ENCODE assay signal across 2 fruit fly cellular contexts in genomic region chr2L:9438227-9438626, dm6.
A peak's percentile ranks its signal among the peaks of the same experiment; 100 is the strongest.
TF ChIP-seq lines count a peak whose summit lies in the region.

No protein-coding gene starts in this region.

TF ChIP-seq in whole organism, embryonic, 481 proteins besides CTCF, POLR2A, EP300 and RAD21 (continued from another document and continues in another):
- TF ChIP-seq mirr (GFP tag; optimal IDR thresholded peaks at IDR 0.05; lab: Kevin White, UChicago) (no peak), zen2 (GFP tag; IDR thresholded peaks at IDR 0.05; lab: Robert Waterston, UW; ENCODE audit: partially characterized antibody) (no peak), CG15601 (tag; optimal IDR thresholded peaks at IDR 0.05; lab: Kevin White, UChicago) (no peak), Ets65A (GFP tag; lab: Kevin White, UChicago) (peak; percentile 81), Mrtf (GFP tag; IDR thresholded peaks at IDR 0.05; lab: Robert Waterston, UW) (no peak), caup (GFP tag; optimal IDR thresholded peaks at IDR 0.05; lab: Kevin White, UChicago; ENCODE audit: severe bottlenecking) (no peak), Elba2 (GFP tag; optimal IDR thresholded peaks at IDR 0.05; lab: Kevin White, UChicago) (no peak), sug (tag; optimal IDR thresholded peaks at IDR 0.05; lab: Kevin White, UChicago) (no peak), unc-4 (GFP tag; IDR thresholded peaks at IDR 0.05; lab: Robert Waterston, UW; ENCODE audit: partially characterized antibody) (no peak), ase (GFP tag; IDR thresholded peaks at IDR 0.05; lab: Robert Waterston, UW) (no peak), Adf1 (GFP tag; IDR thresholded peaks at IDR 0.05; lab: Robert Waterston, UW) (no peak), rib (GFP tag; IDR thresholded peaks at IDR 0.05; lab: Robert Waterston, UW) (no peak), CG12071 (GFP tag; optimal IDR thresholded peaks at IDR 0.05; lab: Kevin White, UChicago) (no peak), lov (optimal IDR thresholded peaks at IDR 0.05; lab: Kevin White, UChicago) (no peak), lov (GFP tag; IDR thresholded peaks at IDR 0.05; lab: Robert Waterston, UW) (no peak), Atf-2 (GFP tag; optimal IDR thresholded peaks at IDR 0.05; lab: Kevin White, UChicago) (no peak), CG17328 (GFP tag; IDR thresholded peaks at IDR 0.05; lab: Robert Waterston, UW) (no peak), Sox100B (GFP tag; optimal IDR thresholded peaks at IDR 0.05; lab: Kevin White, UChicago) (no peak), bsh (GFP tag; optimal IDR thresholded peaks at IDR 0.05; lab: Kevin White, UChicago) (no peak), pros (GFP tag; optimal IDR thresholded peaks at IDR 0.05; lab: Kevin White, UChicago) (no peak), pb (GFP tag; optimal IDR thresholded peaks at IDR 0.05; lab: Kevin White, UChicago) (no peak), Poxn (GFP tag; IDR thresholded peaks at IDR 0.05; lab: Robert Waterston, UW) (no peak), CG16863 (GFP tag; optimal IDR thresholded peaks at IDR 0.05; lab: Kevin White, UChicago) (no peak), kah (GFP tag; optimal IDR thresholded peaks at IDR 0.05; lab: Kevin White, UChicago) (no peak), dysf (GFP tag; IDR thresholded peaks at IDR 0.05; lab: Robert Waterston, UW) (no peak), run (tag; optimal IDR thresholded peaks at IDR 0.05; lab: Kevin White, UChicago) (no peak), lab (GFP tag; optimal IDR thresholded peaks at IDR 0.05; lab: Kevin White, UChicago) (peak; percentile 14), fd64A (GFP tag; optimal IDR thresholded peaks at IDR 0.05; lab: Kevin White, UChicago) (no peak), bbx (GFP tag; IDR thresholded peaks at IDR 0.05; lab: Robert Waterston, UW; ENCODE audit: partially characterized antibody) (no peak), CG2712 (tag; optimal IDR thresholded peaks at IDR 0.05; lab: Kevin White, UChicago) (no peak), CG14441 (GFP tag; IDR thresholded peaks at IDR 0.05; lab: Robert Waterston, UW) (no peak), CG12236 (GFP tag; optimal IDR thresholded peaks at IDR 0.05; lab: Kevin White, UChicago) (no peak), Deaf1 (tag; optimal IDR thresholded peaks at IDR 0.05; lab: Kevin White, UChicago) (no peak), CG34376 (GFP tag; optimal IDR thresholded peaks at IDR 0.05; lab: Kevin White, UChicago) (no peak), CG12391 (tag; optimal IDR thresholded peaks at IDR 0.05; lab: Kevin White, UChicago) (no peak), CG6854 (GFP tag; optimal IDR thresholded peaks at IDR 0.05; lab: Kevin White, UChicago) (no peak), trem (tag; optimal IDR thresholded peaks at IDR 0.05; lab: Kevin White, UChicago) (no peak), Lhr (GFP tag; optimal IDR thresholded peaks at IDR 0.05; lab: Kevin White, UChicago) (no peak), CG4820 (GFP tag; optimal IDR thresholded peaks at IDR 0.05; lab: Kevin White, UChicago) (no peak), CG13775 (GFP tag; optimal IDR thresholded peaks at IDR 0.05; lab: Kevin White, UChicago) (no peak), gsb-n (tag; optimal IDR thresholded peaks at IDR 0.05; lab: Kevin White, UChicago) (no peak), Rfx (GFP tag; IDR thresholded peaks at IDR 0.05; lab: Robert Waterston, UW) (peak; percentile 55), emc (GFP tag; optimal IDR thresholded peaks at IDR 0.05; lab: Kevin White, UChicago) (no peak), Nf-YC (tag; optimal IDR thresholded peaks at IDR 0.05; lab: Kevin White, UChicago) (no peak), eve (GFP tag; optimal IDR thresholded peaks at IDR 0.05; lab: Kevin White, UChicago) (no peak), BEAF-32 (GFP tag; optimal IDR thresholded peaks at IDR 0.05; lab: Kevin White, UChicago) (no peak), CG17385 (GFP tag; optimal IDR thresholded peaks at IDR 0.05; lab: Kevin White, UChicago) (no peak), Dbx (GFP tag; IDR thresholded peaks at IDR 0.05; lab: Robert Waterston, UW) (no peak), CG14860 (GFP tag; IDR thresholded peaks at IDR 0.05; lab: Robert Waterston, UW; ENCODE audit: partially characterized antibody) (no peak), chm (GFP tag; IDR thresholded peaks at IDR 0.05; lab: Robert Waterston, UW) (no peak), ro (GFP tag; IDR thresholded peaks at IDR 0.05; lab: Robert Waterston, UW) (no peak), crc (GFP tag; optimal IDR thresholded peaks at IDR 0.05; lab: Kevin White, UChicago) (no peak), Drgx (GFP tag; IDR thresholded peaks at IDR 0.05; lab: Robert Waterston, UW) (0 out of 2 replicates have a peak, but pooled peaks have one; percentile 31), pzg (GFP tag; optimal IDR thresholded peaks at IDR 0.05; lab: Kevin White, UChicago) (no peak), CG30431 (GFP tag; optimal IDR thresholded peaks at IDR 0.05; lab: Kevin White, UChicago) (no peak), D19A (tag; optimal IDR thresholded peaks at IDR 0.05; lab: Kevin White, UChicago) (peak; percentile 86), pum (GFP tag; optimal IDR thresholded peaks at IDR 0.05; lab: Kevin White, UChicago) (no peak), CG1603 (tag; optimal IDR thresholded peaks at IDR 0.05; lab: Kevin White, UChicago) (peak; percentile 7), shn (GFP tag; optimal IDR thresholded peaks at IDR 0.05; lab: Kevin White, UChicago) (no peak), CG42726 (GFP tag; IDR thresholded peaks at IDR 0.05; lab: Robert Waterston, UW; ENCODE audit: partially characterized antibody) (no peak), nerfin-1 (tag; optimal IDR thresholded peaks at IDR 0.05; lab: Kevin White, UChicago) (peak; percentile 62), fd3F (GFP tag; optimal IDR thresholded peaks at IDR 0.05; lab: Kevin White, UChicago) (no peak), CG6689 (GFP tag; IDR thresholded peaks at IDR 0.05; lab: Robert Waterston, UW) (no peak), Asciz (GFP tag; optimal IDR thresholded peaks at IDR 0.05; lab: Kevin White, UChicago) (no peak), CG11723 (GFP tag; optimal IDR thresholded peaks at IDR 0.05; lab: Kevin White, UChicago) (no peak), amos (GFP tag; IDR thresholded peaks at IDR 0.05; lab: Robert Waterston, UW; ENCODE audit: partially characterized antibody) (no peak), knrl (GFP tag; IDR thresholded peaks at IDR 0.05; lab: Robert Waterston, UW; ENCODE audit: partially characterized antibody) (no peak), BtbVII (GFP tag; optimal IDR thresholded peaks at IDR 0.05; lab: Kevin White, UChicago) (no peak), D19B (GFP tag; optimal IDR thresholded peaks at IDR 0.05; lab: Kevin White, UChicago) (no peak), Chrac-16 (GFP tag; optimal IDR thresholded peaks at IDR 0.05; lab: Kevin White, UChicago) (no peak)

TF ChIP-seq in whole organism, prepupa, 60 proteins besides CTCF, POLR2A, EP300 and RAD21 (continued from another document):
- TF ChIP-seq Sox102F (GFP tag; optimal IDR thresholded peaks at IDR 0.05; lab: Kevin White, UChicago), result peak; percentile 72
- peak; percentile 42 for TF ChIP-seq CG32006 (GFP tag; optimal IDR thresholded peaks at IDR 0.05; lab: Kevin White, UChicago)
- peak; percentile 55 for TF ChIP-seq OdsH (GFP tag; optimal IDR thresholded peaks at IDR 0.05; lab: Kevin White, UChicago)
- TF ChIP-seq CG3919 (GFP tag; optimal IDR thresholded peaks at IDR 0.05; lab: Kevin White, UChicago), result peak; percentile 29
- TF ChIP-seq CG34406 (GFP tag; optimal IDR thresholded peaks at IDR 0.05; lab: Kevin White, UChicago), result peak; percentile 39
- peak; percentile 38 for TF ChIP-seq acj6 (GFP tag; optimal IDR thresholded peaks at IDR 0.05; lab: Kevin White, UChicago)
- TF ChIP-seq fd59A (GFP tag; optimal IDR thresholded peaks at IDR 0.05; lab: Kevin White, UChicago), result no peak
- TF ChIP-seq CG31627 (GFP tag; optimal IDR thresholded peaks at IDR 0.05; lab: Kevin White, UChicago), result peak; percentile 79
- peak; percentile 36 for TF ChIP-seq Eip75B (GFP tag; optimal IDR thresholded peaks at IDR 0.05; lab: Kevin White, UChicago)
- TF ChIP-seq fkh (GFP tag; optimal IDR thresholded peaks at IDR 0.05; lab: Kevin White, UChicago), result no peak
- peak; percentile 21 for TF ChIP-seq CG3032 (tag; optimal IDR thresholded peaks at IDR 0.05; lab: Kevin White, UChicago)
- TF ChIP-seq Sox14 (GFP tag; optimal IDR thresholded peaks at IDR 0.05; lab: Kevin White, UChicago), result peak; percentile 26
- TF ChIP-seq CG6808 (GFP tag; optimal IDR thresholded peaks at IDR 0.05; lab: Kevin White, UChicago), result no peak
- no peak for TF ChIP-seq fd85E (GFP tag; optimal IDR thresholded peaks at IDR 0.05; lab: Kevin White, UChicago)
- TF ChIP-seq CG6792 (GFP tag; optimal IDR thresholded peaks at IDR 0.05; lab: Kevin White, UChicago), result peak; percentile 54
- TF ChIP-seq Eip78C (GFP tag; lab: Kevin White, UChicago), result peak; percentile 84
- no peak for TF ChIP-seq CG8632 (GFP tag; optimal IDR thresholded peaks at IDR 0.05; lab: Kevin White, UChicago)
- TF ChIP-seq Met (GFP tag; optimal IDR thresholded peaks at IDR 0.05; lab: Kevin White, UChicago), result peak; percentile 58
- peak; percentile 21 for TF ChIP-seq vri (GFP tag; optimal IDR thresholded peaks at IDR 0.05; lab: Kevin White, UChicago)
- TF ChIP-seq CG11294 (GFP tag; IDR thresholded peaks at IDR 0.05; lab: Robert Waterston, UW), result peak; percentile 46; the same call in 1 of the 2 replicates
- TF ChIP-seq CG8319 (GFP tag; optimal IDR thresholded peaks at IDR 0.05; lab: Kevin White, UChicago), result no peak
- peak; percentile 43 for TF ChIP-seq net (GFP tag; optimal IDR thresholded peaks at IDR 0.05; lab: Kevin White, UChicago)
- TF ChIP-seq achi (GFP tag; optimal IDR thresholded peaks at IDR 0.05; lab: Kevin White, UChicago), result peak; percentile 47
- TF ChIP-seq Lpt (GFP tag; optimal IDR thresholded peaks at IDR 0.05; lab: Kevin White, UChicago), result no peak
- TF ChIP-seq Gug (GFP tag; IDR thresholded peaks at IDR 0.05; lab: Robert Waterston, UW), result no peak
- no peak for TF ChIP-seq CG6854 (GFP tag; optimal IDR thresholded peaks at IDR 0.05; lab: Kevin White, UChicago)
- no peak for TF ChIP-seq dac (GFP tag; optimal IDR thresholded peaks at IDR 0.05; lab: Kevin White, UChicago)
- TF ChIP-seq spab (GFP tag; optimal IDR thresholded peaks at IDR 0.05; lab: Kevin White, UChicago), result peak; percentile 9
- peak; percentile 48; the same call in 1 of the 3 replicates for TF ChIP-seq eg (GFP tag; IDR thresholded peaks at IDR 0.05; lab: Robert Waterston, UW)
- peak; percentile 36 for TF ChIP-seq Ets96B (tag; optimal IDR thresholded peaks at IDR 0.05; lab: Kevin White, UChicago)
- peak; percentile 37 for TF ChIP-seq CG11902 (GFP tag; optimal IDR thresholded peaks at IDR 0.05; lab: Kevin White, UChicago)
- peak; percentile 24 for TF ChIP-seq CG11762 (GFP tag; optimal IDR thresholded peaks at IDR 0.05; lab: Kevin White, UChicago; ENCODE audit: insufficient read depth)
- TF ChIP-seq svp (GFP tag; lab: Kevin White, UChicago), result peak; percentile 82
- no peak for TF ChIP-seq dsx (GFP tag; optimal IDR thresholded peaks at IDR 0.05; lab: Kevin White, UChicago; ENCODE audit: poor library complexity, severe bottlenecking)
- no peak for TF ChIP-seq CG9139 (GFP tag; optimal IDR thresholded peaks at IDR 0.05; lab: Kevin White, UChicago)
- peak; percentile 53 for TF ChIP-seq pdm3 (GFP tag; optimal IDR thresholded peaks at IDR 0.05; lab: Kevin White, UChicago)
- no peak for TF ChIP-seq Blimp-1 (GFP tag; optimal IDR thresholded peaks at IDR 0.05; lab: Kevin White, UChicago)
- peak; percentile 32 for TF ChIP-seq CG10669 (GFP tag; optimal IDR thresholded peaks at IDR 0.05; lab: Kevin White, UChicago)
- TF ChIP-seq ss (GFP tag; optimal IDR thresholded peaks at IDR 0.05; lab: Kevin White, UChicago), result peak in 1 of 2 experiments; percentile 17
